Worm (Caenorhabditis elegans): ENCODE data around the gene T20B12.5.

Gene T20B12.5

ce11 chrIII:7367012-7367760 is at the start of gene T20B12.5, which contains the start of gene T20B12.4:
TSS of gene T20B12.5 (minus strand) at chrIII:7367112.
TSS of gene T20B12.4 (plus strand) at chrIII:7367710.
- TF ChIP-seq C38D4.7 (GFP tag; optimal IDR thresholded peaks at IDR 0.05) (no peak), pha-2 (tag; optimal IDR thresholded peaks at IDR 0.05) (no peak), K02D7.2 (tag; optimal IDR thresholded peaks at IDR 0.05) (no peak), unc-55 (GFP tag; optimal IDR thresholded peaks at IDR 0.05) (no peak), nhr-11 (tag; optimal IDR thresholded peaks at IDR 0.05) (no peak), ceh-34 (tag; optimal IDR thresholded peaks at IDR 0.05) (no peak), ahr-1 (tag; optimal IDR thresholded peaks at IDR 0.05) (no peak), ztf-16 (tag; optimal IDR thresholded peaks at IDR 0.05) (no peak), tbx-2 (tag; optimal IDR thresholded peaks at IDR 0.05) (no peak), fkh-10 (GFP tag; optimal IDR thresholded peaks at IDR 0.05) (no peak), Y22D7AL.16 (tag; optimal IDR thresholded peaks at IDR 0.05) (no peak), hlh-15 (tag; optimal IDR thresholded peaks at IDR 0.05) (no peak)

DNA sequence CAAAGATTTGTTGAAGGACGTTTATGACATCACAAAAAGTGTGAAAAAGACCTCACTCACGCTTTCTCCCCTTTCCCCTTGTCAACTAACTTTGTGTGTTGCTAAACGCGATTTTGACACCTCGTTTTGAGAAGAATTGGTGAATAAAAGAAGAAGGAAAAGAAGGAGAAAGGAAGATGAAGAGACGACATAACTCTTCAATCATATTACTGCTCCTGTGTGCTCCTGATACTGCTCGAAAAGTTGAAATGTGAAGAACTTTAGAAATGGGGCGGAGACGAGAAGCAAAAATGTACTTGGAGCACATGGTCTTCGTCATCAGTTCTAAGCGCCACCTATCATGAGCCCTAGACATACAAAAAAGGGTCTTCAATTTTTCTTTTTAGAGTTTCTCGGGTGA is 32.1 kb upstream of the T20B12.5 start:
- TF ChIP-seq ceh-6 (GFP tag; optimal IDR thresholded peaks at IDR 0.05) = no peak
- no peak for TF ChIP-seq gmeb-2 (tag; optimal IDR thresholded peaks at IDR 0.05)
- TF ChIP-seq unc-42 (tag; optimal IDR thresholded peaks at IDR 0.05) = peak; percentile 63

DNA sequence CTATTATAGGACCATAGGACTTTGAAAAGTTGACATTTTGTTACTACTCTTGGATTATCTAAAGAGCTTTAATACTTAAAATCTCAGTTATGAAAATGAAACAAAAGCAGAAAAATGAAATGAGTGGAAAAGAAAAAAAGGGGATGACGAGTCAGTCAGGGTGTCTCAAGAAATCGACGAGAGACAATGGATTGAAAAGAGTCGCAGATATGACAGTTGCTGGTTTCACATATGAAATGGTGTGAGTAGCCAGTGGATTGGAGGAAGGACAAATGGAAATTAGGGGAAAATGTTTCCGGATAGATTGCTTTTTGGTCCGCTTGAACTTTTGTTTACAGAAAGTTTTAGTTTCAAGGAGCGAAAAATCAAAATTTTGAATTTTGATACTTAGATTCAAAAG is 30.3 kb upstream of the T20B12.5 start:
- no peak for TF ChIP-seq ttx-3 (tag; optimal IDR thresholded peaks at IDR 0.05)
- no peak for TF ChIP-seq ceh-18 (tag; optimal IDR thresholded peaks at IDR 0.05)
- TF ChIP-seq hlh-8 (tag; optimal IDR thresholded peaks at IDR 0.05) = no peak
- TF ChIP-seq odd-2 (tag; optimal IDR thresholded peaks at IDR 0.05) = no peak
- no peak for TF ChIP-seq dmd-4 (tag; optimal IDR thresholded peaks at IDR 0.05; ENCODE audit: borderline replicate concordance)
- TF ChIP-seq nfya-1 (tag; optimal IDR thresholded peaks at IDR 0.05) = no peak

DNA sequence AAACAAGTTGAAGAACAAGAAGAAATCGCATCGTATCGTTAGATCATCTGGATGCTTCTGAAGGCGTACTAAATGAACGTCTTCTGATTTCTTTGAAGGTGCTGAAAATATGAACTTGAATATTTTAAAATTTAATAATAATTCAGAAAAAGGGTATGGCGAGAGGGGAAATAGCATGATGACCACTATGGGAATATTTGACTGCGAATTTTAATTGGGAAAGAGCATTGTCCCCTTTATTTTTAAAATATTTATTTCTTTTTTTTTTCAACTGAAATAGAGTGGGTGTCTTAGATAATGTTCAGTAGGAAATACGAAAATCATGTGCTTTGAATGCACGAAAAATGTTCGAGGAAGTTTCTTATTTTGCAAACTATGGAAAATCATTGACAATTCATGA is 28.4 kb upstream of the T20B12.5 start, which contains the start of gene lgc-50:
Gene lgc-50 (minus strand): TSS at position 101 of the 400 bp plus-strand sequence.
- no peak for TF ChIP-seq ceh-18 (tag; optimal IDR thresholded peaks at IDR 0.05)
- no peak for TF ChIP-seq syd-9 (tag; optimal IDR thresholded peaks at IDR 0.05)
- TF ChIP-seq T23F11.4 (GFP tag; optimal IDR thresholded peaks at IDR 0.05) = no peak
- no peak for TF ChIP-seq dve-1 (tag; optimal IDR thresholded peaks at IDR 0.05)
- no peak for TF ChIP-seq fax-1 (tag; optimal IDR thresholded peaks at IDR 0.05)
- no peak for TF ChIP-seq madf-2 (tag; optimal IDR thresholded peaks at IDR 0.05)
- no peak for TF ChIP-seq ref-2 (tag; optimal IDR thresholded peaks at IDR 0.05)
- no peak for TF ChIP-seq zip-5 (tag; optimal IDR thresholded peaks at IDR 0.05)

ce11 chrIII:7387359-7387758 is 20.4 kb upstream of the T20B12.5 start:
- TF ChIP-seq dve-1 (tag; optimal IDR thresholded peaks at IDR 0.05) = no peak
- no peak for TF ChIP-seq ceh-48 (tag; optimal IDR thresholded peaks at IDR 0.05)
- TF ChIP-seq ceh-24 (tag; optimal IDR thresholded peaks at IDR 0.05) = no peak
- no peak for TF ChIP-seq hlh-13 (GFP tag; optimal IDR thresholded peaks at IDR 0.05)
- no peak for TF ChIP-seq ceh-22 (tag; optimal IDR thresholded peaks at IDR 0.05)
- no peak for TF ChIP-seq pha-4 (tag; optimal IDR thresholded peaks at IDR 0.05)
- TF ChIP-seq hlh-6 (tag; optimal IDR thresholded peaks at IDR 0.05) = no peak
- TF ChIP-seq tbx-7 (tag; optimal IDR thresholded peaks at IDR 0.05) = no peak
- no peak for TF ChIP-seq ttx-3 (tag; optimal IDR thresholded peaks at IDR 0.05)
- no peak for TF ChIP-seq nhr-11 (tag; optimal IDR thresholded peaks at IDR 0.05)
- no peak for TF ChIP-seq ceh-6 (GFP tag; optimal IDR thresholded peaks at IDR 0.05)
- no peak for TF ChIP-seq ceh-45 (GFP tag; IDR thresholded peaks at IDR 0.05)

Measured in whole organism, late embryonic.